Worm (Caenorhabditis elegans): ENCODE results near the gene svh-5.

The svh-5 gene

DNA sequence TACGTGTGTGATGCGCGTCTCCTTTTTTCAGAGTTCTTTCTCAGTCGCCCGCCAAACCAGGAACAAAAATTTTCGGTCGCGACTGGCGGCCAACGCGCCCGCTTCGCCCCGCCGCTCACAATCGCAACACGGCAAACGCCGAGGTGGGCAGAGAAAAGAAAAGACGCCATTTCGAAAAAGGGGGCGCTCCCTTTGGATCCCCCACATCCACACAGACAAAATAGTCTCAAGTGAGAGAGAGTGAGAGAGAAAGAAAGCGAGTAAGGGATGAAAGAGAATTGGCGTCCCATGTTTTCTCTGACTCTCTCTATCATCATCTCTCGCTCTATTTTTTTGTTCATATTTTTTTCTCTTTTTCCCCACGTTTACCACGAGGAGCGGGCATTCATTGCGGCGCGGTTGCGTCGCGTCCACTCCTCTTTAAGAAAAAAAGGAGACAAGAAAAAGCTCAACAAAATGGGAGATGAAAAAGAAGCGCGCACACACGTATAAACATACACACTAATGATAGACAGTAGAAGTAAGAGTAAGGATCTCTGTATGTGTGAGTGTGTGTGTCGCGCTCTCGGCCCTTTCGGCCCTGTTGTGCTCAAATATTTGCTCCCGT lies 23.6 kb downstream of the svh-5 start (continued):
- TF ChIP-seq unc-55 (GFP tag; optimal IDR thresholded peaks at IDR 0.05) (peak; percentile 31), npax-4 (tag; optimal IDR thresholded peaks at IDR 0.05) (no peak), K09A11.1 (tag; optimal IDR thresholded peaks at IDR 0.05; ENCODE audit: insufficient read depth) (peak; percentile 44), F13H6.1 (tag; optimal IDR thresholded peaks at IDR 0.05) (peak; percentile 51), eyg-1 (tag; optimal IDR thresholded peaks at IDR 0.05) (no peak), ceh-6 (GFP tag; optimal IDR thresholded peaks at IDR 0.05) (no peak), nfya-1 (tag; optimal IDR thresholded peaks at IDR 0.05) (peak; percentile 77), fkh-6 (tag; optimal IDR thresholded peaks at IDR 0.05) (peak; percentile 44), pat-9 (tag; optimal IDR thresholded peaks at IDR 0.05) (peak; percentile 10), che-1 (tag; optimal IDR thresholded peaks at IDR 0.05) (peak; percentile 18), ceh-45 (GFP tag; IDR thresholded peaks at IDR 0.05) (no peak), tbx-7 (tag; optimal IDR thresholded peaks at IDR 0.05) (no peak), elt-2 (tag; optimal IDR thresholded peaks at IDR 0.05) (no peak), elt-4 (tag; optimal IDR thresholded peaks at IDR 0.05) (no peak), sox-2 (GFP tag; IDR thresholded peaks at IDR 0.05) (no peak), odd-2 (tag; optimal IDR thresholded peaks at IDR 0.05) (no peak), nhr-232 (tag; optimal IDR thresholded peaks at IDR 0.05) (no peak), pag-3 (tag; optimal IDR thresholded peaks at IDR 0.05; ENCODE audit: borderline replicate concordance) (peak; percentile 36), ahr-1 (tag; optimal IDR thresholded peaks at IDR 0.05) (no peak)

DNA sequence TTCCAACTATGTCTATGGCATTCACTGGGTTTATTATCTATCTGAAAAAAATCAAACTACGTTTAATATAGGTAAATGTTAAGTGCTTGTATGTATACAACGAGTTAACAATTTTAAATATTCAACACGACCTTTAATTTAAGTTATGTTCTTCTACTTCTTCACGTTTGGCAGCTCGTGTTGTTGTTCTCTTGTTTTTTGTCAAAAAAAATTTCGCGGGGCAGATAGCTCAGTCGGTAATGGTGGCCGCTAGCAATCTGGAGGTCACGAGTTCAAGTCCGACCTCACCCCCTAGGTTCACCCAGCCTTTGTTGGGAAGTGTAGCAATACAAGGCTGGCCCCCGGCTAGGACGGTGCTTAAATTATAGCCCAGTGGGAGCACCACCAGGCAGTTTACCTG lies 24.8 kb downstream of the svh-5 start:
- TF ChIP-seq ceh-30 (tag; optimal IDR thresholded peaks at IDR 0.05) (no peak), K09A11.1 (tag; optimal IDR thresholded peaks at IDR 0.05; ENCODE audit: insufficient read depth) (no peak), unc-86 (tag; optimal IDR thresholded peaks at IDR 0.05) (no peak), ama-1 (optimal IDR thresholded peaks at IDR 0.05) (no peak), che-1 (tag; optimal IDR thresholded peaks at IDR 0.05) (no peak), madf-2 (tag; optimal IDR thresholded peaks at IDR 0.05) (no peak), F13H6.1 (tag; optimal IDR thresholded peaks at IDR 0.05) (no peak)

DNA sequence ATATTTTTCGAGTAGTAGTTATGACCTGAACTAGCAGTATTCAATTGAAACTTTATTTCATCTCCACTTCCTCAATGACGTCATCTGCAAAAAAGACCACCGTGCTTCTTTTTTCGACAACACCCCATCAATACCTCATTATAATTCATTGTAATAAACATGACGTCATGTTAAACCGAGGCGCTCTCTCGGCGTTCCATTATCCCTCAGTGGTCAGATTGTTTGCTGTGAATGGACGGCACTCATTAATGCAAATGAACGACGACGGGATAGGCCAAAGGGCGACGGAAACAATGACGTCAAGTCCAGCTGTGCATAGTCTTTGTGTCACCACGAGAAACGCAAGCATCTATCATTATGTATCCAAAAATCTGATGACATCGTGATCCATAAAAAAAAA lies 29.9 kb downstream of the svh-5 start:
- TF ChIP-seq dmd-4 (tag; optimal IDR thresholded peaks at IDR 0.05; ENCODE audit: borderline replicate concordance) (no peak), ceh-18 (tag; optimal IDR thresholded peaks at IDR 0.05) (no peak), unc-42 (tag; optimal IDR thresholded peaks at IDR 0.05) (peak; percentile 56), hlh-15 (tag; optimal IDR thresholded peaks at IDR 0.05) (no peak), ceh-22 (tag; optimal IDR thresholded peaks at IDR 0.05) (no peak), fkh-10 (GFP tag; optimal IDR thresholded peaks at IDR 0.05) (no peak), ceh-24 (tag; optimal IDR thresholded peaks at IDR 0.05) (no peak), syd-9 (tag; optimal IDR thresholded peaks at IDR 0.05) (no peak), elt-4 (tag; optimal IDR thresholded peaks at IDR 0.05) (no peak), ceh-14 (tag; optimal IDR thresholded peaks at IDR 0.05) (no peak), ref-2 (tag; optimal IDR thresholded peaks at IDR 0.05) (peak; percentile 91), ahr-1 (tag; optimal IDR thresholded peaks at IDR 0.05) (no peak), eyg-1 (tag; optimal IDR thresholded peaks at IDR 0.05) (peak; percentile 23), Y22D7AL.16 (tag; optimal IDR thresholded peaks at IDR 0.05) (no peak), sdc-2 (tag; optimal IDR thresholded peaks at IDR 0.05) (no peak), nfya-1 (tag; optimal IDR thresholded peaks at IDR 0.05) (peak; percentile 71), ceh-6 (GFP tag; optimal IDR thresholded peaks at IDR 0.05) (peak; percentile 67), T23F11.4 (GFP tag; optimal IDR thresholded peaks at IDR 0.05) (no peak), ceh-19 (GFP tag; optimal IDR thresholded peaks at IDR 0.05) (no peak), sox-2 (GFP tag; IDR thresholded peaks at IDR 0.05) (peak; percentile 94), ama-1 (optimal IDR thresholded peaks at IDR 0.05) (no peak), ztf-16 (tag; optimal IDR thresholded peaks at IDR 0.05) (no peak), pha-2 (tag; optimal IDR thresholded peaks at IDR 0.05) (peak; percentile 32), madf-2 (tag; optimal IDR thresholded peaks at IDR 0.05) (no peak), hlh-6 (tag; optimal IDR thresholded peaks at IDR 0.05) (no peak), pax-1 (tag; optimal IDR thresholded peaks at IDR 0.05) (no peak), ceh-30 (tag; optimal IDR thresholded peaks at IDR 0.05) (no peak), fax-1 (tag; optimal IDR thresholded peaks at IDR 0.05) (no peak), pha-4 (tag; optimal IDR thresholded peaks at IDR 0.05) (no peak), tbx-2 (tag; optimal IDR thresholded peaks at IDR 0.05) (peak; percentile 84), che-1 (tag; optimal IDR thresholded peaks at IDR 0.05) (no peak), mec-3 (tag; optimal IDR thresholded peaks at IDR 0.05; ENCODE audit: borderline replicate concordance) (no peak), pat-9 (tag; optimal IDR thresholded peaks at IDR 0.05) (no peak), C08G9.2 (tag; optimal IDR thresholded peaks at IDR 0.05) (no peak), ttx-3 (tag; optimal IDR thresholded peaks at IDR 0.05) (peak; percentile 65), unc-55 (GFP tag; optimal IDR thresholded peaks at IDR 0.05) (peak; percentile 96), hlh-13 (GFP tag; optimal IDR thresholded peaks at IDR 0.05) (no peak)
